Worm (Caenorhabditis elegans) whole organism, L3 larva: ENCODE measurements around the gene acr-14.

Source experiments
- aly-2 ChIP-seq: fragments of 150-350 bp; optimal IDR thresholded peaks from 2 replicates; lab custom pipeline; 2014; ENCODE audit warnings: missing biosample characterization, missing genetic modification characterization
- ama-1 ChIP-seq: fragments of 150-350 bp; optimal IDR thresholded peaks from 2 replicates; lab custom pipeline; 2018
- ceh-82 ChIP-seq: fragments of 150-350 bp; optimal IDR thresholded peaks from 2 replicates; lab custom pipeline; 2014; ENCODE audit warnings: missing biosample characterization, missing genetic modification characterization
- ceh-9 ChIP-seq: sonication (generic microtip); optimal IDR thresholded peaks from 2 replicates; lab custom pipeline; 2018; ENCODE audit warnings: missing biosample characterization, missing genetic modification characterization
- daf-12 ChIP-seq: fragments of 150-350 bp; optimal IDR thresholded peaks from 2 replicates; lab custom pipeline; 2014; ENCODE audit warnings: missing biosample characterization, missing genetic modification reagents, missing genetic modification characterization
- eor-1 ChIP-seq, 2 experiments: fragments of 150-350 bp; optimal IDR thresholded peaks; 2 replicates each; lab custom pipeline; 2014 to 2018; ENCODE audit warnings: missing biosample characterization in 2 of 2, missing genetic modification characterization in 2 of 2
- fkh-10 ChIP-seq: sonication (generic microtip); optimal IDR thresholded peaks from 2 replicates; lab custom pipeline; 2017; ENCODE audit warnings: missing biosample characterization, missing genetic modification reagents, missing genetic modification characterization
- hmg-11 ChIP-seq: sonication (generic microtip); optimal IDR thresholded peaks from 2 replicates; lab custom pipeline; 2016; ENCODE audit warnings: missing genetic modification characterization, missing compliant biosample characterization
- jun-1 ChIP-seq: fragments of 150-350 bp; optimal IDR thresholded peaks from 2 replicates; lab custom pipeline; 2014; ENCODE audit warnings: missing biosample characterization, missing genetic modification reagents, missing genetic modification characterization
- lin-15B ChIP-seq: fragments of 150-350 bp; optimal IDR thresholded peaks from 2 replicates; lab custom pipeline; 2014; ENCODE audit warnings: missing biosample characterization, missing genetic modification characterization
- lin-39 ChIP-seq: fragments of 150-350 bp; optimal IDR thresholded peaks from 2 replicates; lab custom pipeline; 2018; ENCODE audit warnings: missing biosample characterization, missing genetic modification reagents, missing genetic modification characterization
- lsy-12 ChIP-seq: sonication (generic microtip); optimal IDR thresholded peaks from 2 replicates; lab custom pipeline; 2016; ENCODE audit warnings: mild to moderate bottlenecking, missing genetic modification characterization, missing compliant biosample characterization
- mdl-1 ChIP-seq: fragments of 150-350 bp; optimal IDR thresholded peaks from 2 replicates; lab custom pipeline; 2014; ENCODE audit warnings: missing biosample characterization, missing genetic modification characterization
- mml-1 ChIP-seq: fragments of 150-350 bp; sonication (generic microtip); optimal IDR thresholded peaks from 3 replicates; lab custom pipeline; 2014; ENCODE audit warnings: missing biosample characterization, missing genetic modification characterization
- nfya-1 ChIP-seq: sonication (generic microtip); optimal IDR thresholded peaks from 2 replicates; lab custom pipeline; 2017; ENCODE audit warnings: missing genetic modification characterization, mild to moderate bottlenecking, missing compliant biosample characterization, antibody characterized with exemption, moderate library complexity; ENCODE audit not compliant: insufficient read depth
- nhr-11 ChIP-seq: fragments of 150-350 bp; optimal IDR thresholded peaks from 2 replicates; lab custom pipeline; 2014; ENCODE audit warnings: missing biosample characterization, missing genetic modification characterization
- nhr-12 ChIP-seq: fragments of 150-350 bp; optimal IDR thresholded peaks from 2 replicates; lab custom pipeline; 2014; ENCODE audit warnings: missing biosample characterization, missing genetic modification characterization
- nhr-23 ChIP-seq: fragments of 150-350 bp; optimal IDR thresholded peaks from 2 replicates; lab custom pipeline; 2014; ENCODE audit warnings: missing biosample characterization, missing genetic modification reagents, missing genetic modification characterization
- nhr-237 ChIP-seq: fragments of 150-350 bp; optimal IDR thresholded peaks from 2 replicates; lab custom pipeline; 2014; ENCODE audit warnings: missing biosample characterization, missing genetic modification characterization
- nhr-25 ChIP-seq: sonication (generic microtip); optimal IDR thresholded peaks from 2 replicates; lab custom pipeline; 2017; ENCODE audit warnings: missing biosample characterization, missing genetic modification characterization
- nhr-43 ChIP-seq: sonication (generic microtip); optimal IDR thresholded peaks from 2 replicates; lab custom pipeline; 2016; ENCODE audit warnings: mild to moderate bottlenecking, missing genetic modification characterization, missing compliant biosample characterization; ENCODE audit not compliant: poor library complexity, severe bottlenecking
- nhr-76 ChIP-seq: fragments of 150-350 bp; sonication (generic microtip); optimal IDR thresholded peaks from 5 replicates; lab custom pipeline; 2014; ENCODE audit warnings: missing biosample characterization, missing genetic modification characterization
- nhr-77 ChIP-seq: fragments of 150-350 bp; optimal IDR thresholded peaks from 2 replicates; lab custom pipeline; 2014; ENCODE audit warnings: missing biosample characterization, missing genetic modification characterization
- pha-4 ChIP-seq: fragments of 150-350 bp; optimal IDR thresholded peaks from 2 replicates; lab custom pipeline; 2014; ENCODE audit warnings: missing biosample characterization, missing genetic modification reagents, missing genetic modification characterization
- pqm-1 ChIP-seq: fragments of 150-350 bp; optimal IDR thresholded peaks from 2 replicates; lab custom pipeline; 2017; ENCODE audit warnings: missing biosample characterization, missing genetic modification characterization, inconsistent platforms
- sea-2 ChIP-seq: fragments of 150-350 bp; sonication (generic microtip); optimal IDR thresholded peaks from 4 replicates; lab custom pipeline; 2014; ENCODE audit warnings: missing biosample characterization, missing genetic modification reagents, missing genetic modification characterization
- skn-1 ChIP-seq: fragments of 150-350 bp; optimal IDR thresholded peaks from 2 replicates; lab custom pipeline; 2014; ENCODE audit warnings: missing biosample characterization, missing genetic modification characterization
- unc-62 ChIP-seq: fragments of 150-350 bp; sonication (generic microtip); optimal IDR thresholded peaks from 4 replicates; lab custom pipeline; 2014; ENCODE audit warnings: missing biosample characterization, missing genetic modification reagents, missing genetic modification characterization
- zag-1 ChIP-seq: fragments of 150-350 bp; optimal IDR thresholded peaks from 2 replicates; lab custom pipeline; 2014; ENCODE audit warnings: missing biosample characterization, missing genetic modification characterization
- ztf-11 ChIP-seq: fragments of 150-350 bp; optimal IDR thresholded peaks from 2 replicates; lab custom pipeline; 2014; ENCODE audit warnings: missing biosample characterization, missing genetic modification characterization

The acr-14 gene

ce11 chrII:8204039-8204438 lies 27.0 kb upstream of the acr-14 start, which contains the start of gene col-76:
Gene col-76 (plus strand): TSS chrII:8204339.
- TF ChIP-seq daf-12 (tag; lab: Kevin White, UChicago) (no peak), lin-39 (no peak), hmg-11 (no peak)

ce11 chrII:8199803-8200202 lies 22.8 kb upstream of the acr-14 start:
- TF ChIP-seq nhr-43 (tag; lab: Kevin White, UChicago), result no peak
- TF ChIP-seq nhr-25 (tag; lab: Kevin White, UChicago), result peak; percentile 62
- no peak for TF ChIP-seq hmg-11
- TF ChIP-seq ceh-82, result no peak
- no peak for TF ChIP-seq nhr-237 (tag; lab: Kevin White, UChicago)

- TF ChIP-seq nfya-1, result no peak
- no peak for TF ChIP-seq pha-4 (tag; lab: Kevin White, UChicago)
- no peak for TF ChIP-seq eor-1 (tag; optimal IDR thresholded peaks at IDR 0.05; lab: Kevin White, UChicago)
- TF ChIP-seq ceh-82, result no peak
- TF ChIP-seq, all 47 proteins: peak for 0
These were observed 21.5 kb upstream of the acr-14 start, which contains the start of gene qua-1 for ce11 chrII:8198503-8198902. Gene qua-1 (plus strand): TSS chrII:8198803.

ce11 chrII:8193922-8194321 lies 16.9 kb upstream of the acr-14 start:
- TF ChIP-seq lsy-12, result no peak
- TF ChIP-seq nhr-237 (tag; lab: Kevin White, UChicago), result no peak
- TF ChIP-seq unc-62 (GFP tag; lab: Kevin White, UChicago), result no peak
- no peak for TF ChIP-seq aly-2 (tag; lab: Kevin White, UChicago)
- no peak for TF ChIP-seq ama-1 (lab: Kevin White, UChicago)
- no peak for TF ChIP-seq nhr-12 (tag; lab: Kevin White, UChicago)
- TF ChIP-seq nhr-76, result no peak
- TF ChIP-seq nfya-1, result no peak
- no peak for TF ChIP-seq pqm-1 (tag; lab: Kevin White, UChicago)
- TF ChIP-seq jun-1 (tag; lab: Kevin White, UChicago), result no peak
- TF ChIP-seq pha-4 (tag; lab: Kevin White, UChicago), result no peak
- no peak for TF ChIP-seq nhr-11 (tag; lab: Kevin White, UChicago)
- TF ChIP-seq ceh-82, result no peak
- TF ChIP-seq fkh-10 (GFP tag; lab: Kevin White, UChicago), result no peak
- no peak for TF ChIP-seq mml-1 (tag; lab: Kevin White, UChicago)
- no peak for TF ChIP-seq nhr-77 (tag; lab: Kevin White, UChicago)
- no peak for TF ChIP-seq sea-2 (GFP tag; lab: Kevin White, UChicago)
- no peak for TF ChIP-seq skn-1 (tag; lab: Kevin White, UChicago)

- TF ChIP-seq ceh-9 (tag; lab: Kevin White, UChicago) (no peak), mml-1 (tag; lab: Kevin White, UChicago) (no peak), lsy-12 (no peak)
These were observed 16.1 kb upstream of the acr-14 start, which contains the start of gene T05C12.9 for ce11 chrII:8193126-8193525. Gene T05C12.9 (minus strand): TSS chrII:8193226.

- no peak for TF ChIP-seq lsy-12
- TF ChIP-seq ztf-11 (tag; lab: Kevin White, UChicago), result no peak
- no peak for TF ChIP-seq fkh-10 (GFP tag; lab: Kevin White, UChicago)
- TF ChIP-seq mdl-1, result no peak
- TF ChIP-seq sea-2 (GFP tag; lab: Kevin White, UChicago), result no peak
- TF ChIP-seq nhr-237 (tag; lab: Kevin White, UChicago), result no peak
- no peak for TF ChIP-seq pha-4 (tag; lab: Kevin White, UChicago)
- TF ChIP-seq skn-1 (tag; lab: Kevin White, UChicago), result no peak
- TF ChIP-seq nhr-25 (tag; lab: Kevin White, UChicago), result no peak
- no peak for TF ChIP-seq nhr-43 (tag; lab: Kevin White, UChicago)
- no peak for TF ChIP-seq nhr-23
- TF ChIP-seq hmg-11, result no peak
- no peak for TF ChIP-seq zag-1
- no peak for TF ChIP-seq ceh-82
- TF ChIP-seq lin-39, result no peak
These were observed 13.5 kb upstream of the acr-14 start, which contains the start of gene T05C12.8 for ce11 chrII:8190455-8190854. Gene T05C12.8 (minus strand): TSS chrII:8190555.

- TF ChIP-seq nhr-77 (tag; lab: Kevin White, UChicago), result no peak
- TF ChIP-seq ceh-82, result no peak
- no peak for TF ChIP-seq nfya-1
- peak; percentile 24 for TF ChIP-seq nhr-25 (tag; lab: Kevin White, UChicago)
- no peak for TF ChIP-seq lin-15B (tag; lab: Kevin White, UChicago)
These were observed 10.5 kb upstream of the acr-14 start for ce11 chrII:8187516-8187915.
